Worm (Caenorhabditis elegans) whole organism, L3 larva: ENCODE results near the gene ZK355.8.

Experiments used
- R02D3.7 ChIP-seq: fragments of 150-350 bp; optimal IDR thresholded peaks from 2 replicates; lab custom pipeline; 2014; ENCODE audit warnings: missing biosample characterization, missing genetic modification characterization
- aly-2 ChIP-seq: fragments of 150-350 bp; optimal IDR thresholded peaks from 2 replicates; lab custom pipeline; 2014; ENCODE audit warnings: missing biosample characterization, missing genetic modification characterization
- ceh-16 ChIP-seq: sonication (generic microtip); optimal IDR thresholded peaks from 2 replicates; lab custom pipeline; 2017; ENCODE audit warnings: missing biosample characterization, missing genetic modification characterization
- ceh-28 ChIP-seq: fragments of 150-350 bp; optimal IDR thresholded peaks from 2 replicates; lab custom pipeline; 2014; ENCODE audit warnings: missing biosample characterization, missing genetic modification reagents, missing genetic modification characterization
- ceh-82 ChIP-seq: fragments of 150-350 bp; optimal IDR thresholded peaks from 2 replicates; lab custom pipeline; 2014; ENCODE audit warnings: missing biosample characterization, missing genetic modification characterization
- ceh-9 ChIP-seq: sonication (generic microtip); optimal IDR thresholded peaks from 2 replicates; lab custom pipeline; 2018; ENCODE audit warnings: missing biosample characterization, missing genetic modification characterization
- daf-12 ChIP-seq: fragments of 150-350 bp; optimal IDR thresholded peaks from 2 replicates; lab custom pipeline; 2014; ENCODE audit warnings: missing biosample characterization, missing genetic modification reagents, missing genetic modification characterization
- egl-27 ChIP-seq: sonication (generic microtip); optimal IDR thresholded peaks from 4 replicates; lab custom pipeline; 2017; ENCODE audit warnings: missing biosample characterization, missing genetic modification reagents, missing genetic modification characterization
- egl-5 ChIP-seq: fragments of 150-350 bp; optimal IDR thresholded peaks from 2 replicates; lab custom pipeline; 2017; ENCODE audit warnings: missing biosample characterization, missing genetic modification reagents, missing genetic modification characterization, inconsistent platforms
- elt-1 ChIP-seq: fragments of 150-350 bp; optimal IDR thresholded peaks from 2 replicates; lab custom pipeline; 2014; ENCODE audit warnings: missing biosample characterization, missing genetic modification characterization
- elt-2 ChIP-seq: sonication (generic microtip); optimal IDR thresholded peaks from 2 replicates; lab custom pipeline; 2016; ENCODE audit warnings: missing genetic modification reagents, mild to moderate bottlenecking, missing genetic modification characterization, missing compliant biosample characterization
- elt-3 ChIP-seq, 3 experiments: fragments of 150-350 bp in 1 of 3; sonication (generic microtip) in 2 of 3; optimal IDR thresholded peaks; 2 replicates in 2 of 3; 4 replicates in 1 of 3; lab custom pipeline; 2014 to 2017; ENCODE audit warnings: missing biosample characterization in 3 of 3, missing genetic modification characterization in 3 of 3
- eor-1 ChIP-seq, 2 experiments: fragments of 150-350 bp; optimal IDR thresholded peaks; 2 replicates each; lab custom pipeline; 2014 to 2018; ENCODE audit warnings: missing biosample characterization in 2 of 2, missing genetic modification characterization in 2 of 2
- fkh-10 ChIP-seq: sonication (generic microtip); optimal IDR thresholded peaks from 2 replicates; lab custom pipeline; 2017; ENCODE audit warnings: missing biosample characterization, missing genetic modification reagents, missing genetic modification characterization
- fkh-2 ChIP-seq: fragments of 150-350 bp; optimal IDR thresholded peaks from 2 replicates; lab custom pipeline; 2014; ENCODE audit warnings: missing biosample characterization, missing genetic modification reagents, missing genetic modification characterization
- fos-1 ChIP-seq: fragments of 150-350 bp; optimal IDR thresholded peaks from 2 replicates; lab custom pipeline; 2014; ENCODE audit warnings: missing biosample characterization, missing genetic modification characterization
- hmg-11 ChIP-seq: sonication (generic microtip); optimal IDR thresholded peaks from 2 replicates; lab custom pipeline; 2016; ENCODE audit warnings: missing genetic modification characterization, missing compliant biosample characterization
- jun-1 ChIP-seq: fragments of 150-350 bp; optimal IDR thresholded peaks from 2 replicates; lab custom pipeline; 2014; ENCODE audit warnings: missing biosample characterization, missing genetic modification reagents, missing genetic modification characterization
- lsy-12 ChIP-seq: sonication (generic microtip); optimal IDR thresholded peaks from 2 replicates; lab custom pipeline; 2016; ENCODE audit warnings: mild to moderate bottlenecking, missing genetic modification characterization, missing compliant biosample characterization
- mdl-1 ChIP-seq: fragments of 150-350 bp; optimal IDR thresholded peaks from 2 replicates; lab custom pipeline; 2014; ENCODE audit warnings: missing biosample characterization, missing genetic modification characterization
- nfya-1 ChIP-seq: sonication (generic microtip); optimal IDR thresholded peaks from 2 replicates; lab custom pipeline; 2017; ENCODE audit warnings: missing genetic modification characterization, mild to moderate bottlenecking, missing compliant biosample characterization, antibody characterized with exemption, moderate library complexity; ENCODE audit not compliant: insufficient read depth
- nhr-11 ChIP-seq: fragments of 150-350 bp; optimal IDR thresholded peaks from 2 replicates; lab custom pipeline; 2014; ENCODE audit warnings: missing biosample characterization, missing genetic modification characterization
- nhr-12 ChIP-seq: fragments of 150-350 bp; optimal IDR thresholded peaks from 2 replicates; lab custom pipeline; 2014; ENCODE audit warnings: missing biosample characterization, missing genetic modification characterization
- nhr-237 ChIP-seq: fragments of 150-350 bp; optimal IDR thresholded peaks from 2 replicates; lab custom pipeline; 2014; ENCODE audit warnings: missing biosample characterization, missing genetic modification characterization
- nhr-25 ChIP-seq: sonication (generic microtip); optimal IDR thresholded peaks from 2 replicates; lab custom pipeline; 2017; ENCODE audit warnings: missing biosample characterization, missing genetic modification characterization
- nhr-28 ChIP-seq: fragments of 150-350 bp; optimal IDR thresholded peaks from 2 replicates; lab custom pipeline; 2014; ENCODE audit warnings: missing biosample characterization, missing genetic modification characterization
- nhr-43 ChIP-seq: sonication (generic microtip); optimal IDR thresholded peaks from 2 replicates; lab custom pipeline; 2016; ENCODE audit warnings: mild to moderate bottlenecking, missing genetic modification characterization, missing compliant biosample characterization; ENCODE audit not compliant: poor library complexity, severe bottlenecking
- nhr-67 ChIP-seq: fragments of 150-350 bp; optimal IDR thresholded peaks from 2 replicates; lab custom pipeline; 2014; ENCODE audit warnings: missing biosample characterization, missing genetic modification characterization
- nhr-76 ChIP-seq: fragments of 150-350 bp; sonication (generic microtip); optimal IDR thresholded peaks from 5 replicates; lab custom pipeline; 2014; ENCODE audit warnings: missing biosample characterization, missing genetic modification characterization
- nhr-77 ChIP-seq: fragments of 150-350 bp; optimal IDR thresholded peaks from 2 replicates; lab custom pipeline; 2014; ENCODE audit warnings: missing biosample characterization, missing genetic modification characterization
- pha-4 ChIP-seq: fragments of 150-350 bp; optimal IDR thresholded peaks from 2 replicates; lab custom pipeline; 2014; ENCODE audit warnings: missing biosample characterization, missing genetic modification reagents, missing genetic modification characterization
- pqm-1 ChIP-seq: fragments of 150-350 bp; optimal IDR thresholded peaks from 2 replicates; lab custom pipeline; 2017; ENCODE audit warnings: missing biosample characterization, missing genetic modification characterization, inconsistent platforms
- sea-2 ChIP-seq: fragments of 150-350 bp; sonication (generic microtip); optimal IDR thresholded peaks from 4 replicates; lab custom pipeline; 2014; ENCODE audit warnings: missing biosample characterization, missing genetic modification reagents, missing genetic modification characterization
- skn-1 ChIP-seq: fragments of 150-350 bp; optimal IDR thresholded peaks from 2 replicates; lab custom pipeline; 2014; ENCODE audit warnings: missing biosample characterization, missing genetic modification characterization
- snpc-4 ChIP-seq: fragments of 150-350 bp; optimal IDR thresholded peaks from 2 replicates; lab custom pipeline; 2014; ENCODE audit warnings: missing biosample characterization, missing genetic modification characterization
- unc-39 ChIP-seq: sonication (generic microtip); optimal IDR thresholded peaks from 4 replicates; lab custom pipeline; 2017; ENCODE audit warnings: missing biosample characterization, missing genetic modification characterization
- unc-62 ChIP-seq: fragments of 150-350 bp; sonication (generic microtip); optimal IDR thresholded peaks from 4 replicates; lab custom pipeline; 2014; ENCODE audit warnings: missing biosample characterization, missing genetic modification reagents, missing genetic modification characterization
- zag-1 ChIP-seq: fragments of 150-350 bp; optimal IDR thresholded peaks from 2 replicates; lab custom pipeline; 2014; ENCODE audit warnings: missing biosample characterization, missing genetic modification characterization
- ztf-11 ChIP-seq: fragments of 150-350 bp; optimal IDR thresholded peaks from 2 replicates; lab custom pipeline; 2014; ENCODE audit warnings: missing biosample characterization, missing genetic modification characterization
- ztf-4 ChIP-seq: fragments of 150-350 bp; optimal IDR thresholded peaks from 2 replicates; lab custom pipeline; 2014; ENCODE audit warnings: missing biosample characterization, missing genetic modification characterization

Gene ZK355.8

DNA sequence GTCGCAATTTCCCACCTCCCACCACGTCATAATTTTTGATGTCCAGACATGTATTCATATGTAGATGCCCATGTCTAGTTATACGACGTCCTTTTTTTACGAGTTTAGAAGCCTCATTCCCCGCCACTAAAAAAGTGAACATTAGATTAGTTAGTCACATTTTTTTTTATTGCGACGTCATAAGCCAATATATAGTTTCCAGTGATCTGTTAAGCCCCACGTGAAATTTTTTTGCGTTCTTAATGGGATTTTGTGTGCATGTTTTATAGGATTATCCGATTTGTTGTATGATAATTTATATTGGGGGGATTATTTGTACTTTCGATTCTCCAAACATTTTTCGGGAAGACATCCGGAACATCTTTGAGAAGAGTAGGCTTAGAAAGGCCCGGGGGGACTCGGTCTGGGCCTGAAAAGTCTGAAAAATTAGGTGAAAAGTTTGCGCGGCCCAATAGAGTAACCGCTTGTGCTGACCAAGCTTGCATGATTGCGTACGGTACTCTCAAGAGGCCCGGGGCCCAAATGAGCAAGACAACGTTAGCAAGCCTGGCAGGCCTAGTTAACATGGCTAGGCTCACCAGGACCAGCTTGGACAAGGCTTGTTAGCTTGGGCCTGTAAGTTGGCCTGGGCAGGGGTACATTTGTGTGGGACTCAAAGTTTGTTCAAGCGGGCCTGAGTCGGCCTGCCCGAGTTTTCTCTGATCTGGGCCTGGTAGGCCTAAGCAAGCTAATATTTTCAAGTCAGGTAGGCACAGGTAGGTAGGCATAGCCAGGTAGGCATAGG lies 37.8 kb downstream of the ZK355.8 start:
- TF ChIP-seq nhr-11 (tag; lab: Kevin White, UChicago) (no peak), hmg-11 (tag; lab: Kevin White, UChicago) (no peak), unc-39 (tag; lab: Kevin White, UChicago) (no peak), fkh-10 (GFP tag; lab: Kevin White, UChicago) (no peak), nfya-1 (tag; lab: Kevin White, UChicago) (no peak), ztf-11 (no peak), nhr-12 (tag; lab: Kevin White, UChicago) (no peak), elt-3 (tag; optimal IDR thresholded peaks at IDR 0.05; lab: Kevin White, UChicago) (no peak), fkh-2 (tag; lab: Kevin White, UChicago) (no peak), pha-4 (tag; lab: Kevin White, UChicago) (no peak), sea-2 (GFP tag; lab: Kevin White, UChicago) (no peak), jun-1 (tag; lab: Kevin White, UChicago) (no peak), pqm-1 (tag; lab: Kevin White, UChicago) (no peak), snpc-4 (tag; lab: Kevin White, UChicago) (no peak), ceh-82 (tag; lab: Kevin White, UChicago) (no peak), skn-1 (tag; lab: Kevin White, UChicago) (no peak), egl-5 (no peak), mdl-1 (tag; lab: Kevin White, UChicago) (no peak), nhr-25 (no peak)

DNA sequence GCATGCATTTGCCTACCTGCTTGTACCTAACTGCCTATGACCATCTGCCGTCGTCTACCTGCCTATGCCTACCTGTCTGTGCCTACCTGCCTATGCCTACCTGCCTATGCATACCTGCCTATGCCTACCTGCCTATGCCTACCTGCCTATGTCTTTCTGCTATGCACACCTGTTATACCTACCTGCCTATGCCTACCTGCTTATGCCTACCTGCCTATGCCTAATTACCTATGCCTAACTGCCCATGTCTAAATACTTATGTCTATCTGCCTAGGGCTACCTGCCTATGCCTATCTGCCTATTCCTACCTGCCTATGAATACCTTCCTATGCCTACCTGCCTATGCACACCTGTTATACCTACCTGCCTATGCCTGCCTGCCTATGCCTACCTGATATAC lies 38.7 kb downstream of the ZK355.8 start:
- TF ChIP-seq nhr-76 (tag; lab: Kevin White, UChicago) (no peak), sea-2 (GFP tag; lab: Kevin White, UChicago) (no peak), elt-3 (tag; optimal IDR thresholded peaks at IDR 0.05; lab: Kevin White, UChicago) (no peak), ceh-82 (tag; lab: Kevin White, UChicago) (no peak), ceh-16 (tag; lab: Kevin White, UChicago) (no peak), pha-4 (tag; lab: Kevin White, UChicago) (no peak), daf-12 (tag; lab: Kevin White, UChicago) (no peak), eor-1 (tag; optimal IDR thresholded peaks at IDR 0.05; lab: Kevin White, UChicago) (no peak), nfya-1 (tag; lab: Kevin White, UChicago) (no peak), jun-1 (tag; lab: Kevin White, UChicago) (no peak)
- TF ChIP-seq, all 47 proteins: peak for 0

DNA sequence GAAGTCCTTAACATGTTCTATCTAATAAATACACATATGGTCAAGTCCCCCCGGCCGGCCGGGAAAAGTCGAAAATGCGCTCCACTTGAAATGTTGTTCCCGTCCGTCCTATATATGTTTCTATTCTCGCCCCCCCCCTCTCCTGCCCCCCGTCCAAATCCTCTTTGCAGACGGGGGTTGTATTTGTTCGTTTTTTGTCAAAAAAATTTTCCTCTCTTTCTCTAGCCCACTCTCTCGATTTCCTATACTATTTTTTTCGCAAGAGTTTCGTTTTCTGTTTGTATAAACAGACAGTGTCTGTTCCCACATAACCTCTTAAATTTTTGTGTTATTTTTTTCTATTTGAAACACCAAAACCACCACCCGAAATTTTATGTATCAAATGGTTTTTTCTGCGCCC lies 39.5 kb downstream of the ZK355.8 start:
- TF ChIP-seq pha-4 (tag; lab: Kevin White, UChicago) (peak; percentile 95), elt-3 (tag; optimal IDR thresholded peaks at IDR 0.05; lab: Kevin White, UChicago) (no peak), nfya-1 (tag; lab: Kevin White, UChicago) (peak; percentile 10)

DNA sequence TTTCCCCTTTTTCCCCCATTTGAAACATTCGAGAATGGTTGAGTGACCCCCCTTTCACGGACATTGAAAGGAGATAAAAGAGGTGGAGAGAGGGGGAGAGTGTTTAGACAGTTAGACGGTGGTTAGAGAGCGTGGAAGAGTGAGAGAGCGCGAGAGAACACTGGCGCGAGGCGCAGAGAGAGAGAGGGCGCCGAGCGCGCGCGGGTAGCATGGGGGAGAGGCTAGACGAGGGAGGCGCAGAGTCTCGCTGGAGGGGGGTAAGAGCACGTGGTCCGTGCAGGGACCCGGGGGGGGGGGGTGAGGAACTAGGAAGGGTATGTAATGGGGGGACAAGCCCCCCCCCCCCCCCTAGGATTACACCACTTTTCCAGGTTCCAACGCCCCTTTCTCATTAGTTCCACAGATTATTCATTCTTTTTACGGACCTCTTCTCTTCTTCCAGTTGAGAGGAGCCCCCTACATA lies 46.4 kb downstream of the ZK355.8 start:
- TF ChIP-seq nhr-28 (tag; lab: Kevin White, UChicago) (no peak), nhr-43 (tag; lab: Kevin White, UChicago) (peak; percentile 93), nhr-76 (tag; lab: Kevin White, UChicago) (no peak), nhr-11 (tag; lab: Kevin White, UChicago) (peak; percentile 81), nhr-67 (tag; lab: Kevin White, UChicago) (no peak), sea-2 (GFP tag; lab: Kevin White, UChicago) (peak; percentile 7), pha-4 (tag; lab: Kevin White, UChicago) (peak; percentile 97), nfya-1 (tag; lab: Kevin White, UChicago) (peak; percentile 95), unc-39 (tag; lab: Kevin White, UChicago) (no peak), zag-1 (peak; percentile 80), elt-1 (peak; percentile 84), daf-12 (tag; lab: Kevin White, UChicago) (peak; percentile 60), R02D3.7 (tag; lab: Kevin White, UChicago) (peak; percentile 78), jun-1 (tag; lab: Kevin White, UChicago) (peak; percentile 98), aly-2 (tag; lab: Kevin White, UChicago) (no peak), fkh-10 (GFP tag; lab: Kevin White, UChicago) (peak; percentile 69), ztf-11 (no peak), lsy-12 (tag; lab: Kevin White, UChicago) (peak; percentile 95), nhr-77 (tag; lab: Kevin White, UChicago) (no peak), nhr-237 (no peak), elt-2 (tag; lab: Kevin White, UChicago) (peak; percentile 87), ceh-28 (peak; percentile 90), ceh-9 (no peak), snpc-4 (tag; lab: Kevin White, UChicago) (peak; percentile 47), fos-1 (tag; lab: Kevin White, UChicago) (peak; percentile 70), hmg-11 (tag; lab: Kevin White, UChicago) (peak; percentile 81), ztf-4 (tag; lab: Kevin White, UChicago) (no peak), unc-62 (GFP tag; lab: Kevin White, UChicago) (peak; percentile 78), pqm-1 (tag; lab: Kevin White, UChicago) (peak; percentile 84), egl-27 (tag; lab: Kevin White, UChicago) (peak; percentile 87), ceh-16 (tag; lab: Kevin White, UChicago) (no peak), egl-5 (peak; percentile 74), ceh-82 (tag; lab: Kevin White, UChicago) (peak; percentile 87), nhr-12 (tag; lab: Kevin White, UChicago) (no peak), nhr-25 (peak; percentile 97), skn-1 (tag; lab: Kevin White, UChicago) (peak; percentile 59)
